Fruit fly (Drosophila melanogaster) whole organism, embryonic: Measurements from ENCODE around the gene meep.
A peak's percentile ranks its signal among the peaks of the same experiment; 100 is the strongest.

Experiments
- Abd-B ChIP-seq: fragments of 200-800 bp; sonication (Bioruptor generic); optimal IDR thresholded peaks from 2 replicates; lab custom pipeline; 2018; ENCODE audit warnings: missing biosample characterization, mild to moderate bottlenecking, missing genetic modification characterization, moderate library complexity
- Asciz ChIP-seq: fragments of 200-800 bp; sonication (Bioruptor generic); optimal IDR thresholded peaks from 2 replicates; lab custom pipeline; 2017; ENCODE audit warnings: missing biosample characterization, mild to moderate bottlenecking, missing genetic modification characterization, missing genetic modification reagents
- CG11560 ChIP-seq: fragments of 200-800 bp; sonication (Bioruptor generic); IDR thresholded peaks from 3 replicates; pipeline ENCODE4 v1.3.6; 2022; ENCODE audit warnings: missing biosample characterization, missing genetic modification characterization
- CG12769 ChIP-seq: fragments of 200-800 bp; sonication (Bioruptor generic); optimal IDR thresholded peaks from 2 replicates; lab custom pipeline; 2019; ENCODE audit warnings: missing biosample characterization, mild to moderate bottlenecking, missing genetic modification characterization, moderate library complexity
- CG1603 ChIP-seq: fragments of 200-800 bp; sonication (Bioruptor generic); optimal IDR thresholded peaks from 2 replicates; lab custom pipeline; 2019; ENCODE audit warnings: missing biosample characterization, mild to moderate bottlenecking, missing genetic modification characterization, moderate library complexity
- CG2889 ChIP-seq: fragments of 200-800 bp; sonication (Bioruptor generic); IDR thresholded peaks from 3 replicates; pipeline ENCODE4 v1.3.6; 2022; ENCODE audit warnings: missing biosample characterization, missing genetic modification characterization
- CG3065 ChIP-seq: fragments of 200-800 bp; sonication (Bioruptor generic); optimal IDR thresholded peaks from 2 replicates; lab custom pipeline; 2016; ENCODE audit warnings: missing biosample characterization, missing genetic modification characterization
- CG4282 ChIP-seq: fragments of 200-800 bp; sonication (Bioruptor generic); optimal IDR thresholded peaks from 2 replicates; lab custom pipeline; 2016; ENCODE audit warnings: missing biosample characterization, missing genetic modification characterization
- CG6254 ChIP-seq: fragments of 200-800 bp; sonication (Bioruptor generic); optimal IDR thresholded peaks from 3 replicates; lab custom pipeline; 2017; ENCODE audit warnings: mild to moderate bottlenecking, missing biosample characterization, missing genetic modification reagents, missing genetic modification characterization
- CG6654 ChIP-seq: fragments of 200-800 bp; sonication (Bioruptor generic); optimal IDR thresholded peaks from 2 replicates; lab custom pipeline; 2017; ENCODE audit warnings: missing biosample characterization, mild to moderate bottlenecking, missing genetic modification characterization
- CG6689 ChIP-seq: fragments of 200-800 bp; sonication (Bioruptor generic); IDR thresholded peaks from 2 replicates; pipeline ENCODE4 v1.3.6; 2022; ENCODE audit warnings: missing biosample characterization, missing genetic modification characterization
- CG7271 ChIP-seq: fragments of 200-800 bp; sonication (Bioruptor generic); optimal IDR thresholded peaks from 2 replicates; lab custom pipeline; 2018; ENCODE audit warnings: missing biosample characterization, mild to moderate bottlenecking, missing genetic modification characterization, moderate library complexity
- CG8388 ChIP-seq: fragments of 200-800 bp; sonication (Bioruptor generic); optimal IDR thresholded peaks from 2 replicates; lab custom pipeline; 2019; ENCODE audit warnings: missing biosample characterization, mild to moderate bottlenecking, missing genetic modification characterization, moderate library complexity
- CG8944 ChIP-seq: fragments of 200-800 bp; sonication (Bioruptor generic); optimal IDR thresholded peaks from 3 replicates; lab custom pipeline; 2016; ENCODE audit warnings: missing biosample characterization, missing genetic modification characterization
- Drgx ChIP-seq: fragments of 200-800 bp; sonication (Bioruptor generic); IDR thresholded peaks from 2 replicates; pipeline ENCODE4 v1.3.6; 2022; ENCODE audit warnings: missing biosample characterization, missing genetic modification characterization
- ERR ChIP-seq: fragments of 200-800 bp; sonication (Bioruptor generic); optimal IDR thresholded peaks from 2 replicates; lab custom pipeline; 2016; ENCODE audit warnings: missing biosample characterization, missing genetic modification characterization
- Mrtf ChIP-seq: fragments of 200-800 bp; sonication (Bioruptor generic); IDR thresholded peaks from 3 replicates; pipeline ENCODE4 v1.3.6; 2022; ENCODE audit warnings: missing biosample characterization, missing genetic modification characterization
- NC2α ChIP-seq: fragments of 200-800 bp; sonication (Bioruptor generic); optimal IDR thresholded peaks from 2 replicates; lab custom pipeline; 2016; ENCODE audit warnings: missing biosample characterization, missing genetic modification characterization
- PHDP ChIP-seq: fragments of 200-800 bp; sonication (Bioruptor generic); optimal IDR thresholded peaks from 3 replicates; lab custom pipeline; 2018; ENCODE audit warnings: missing biosample characterization, mild to moderate bottlenecking, missing genetic modification characterization, moderate library complexity
- Stat92E ChIP-seq, 3 experiments: fragments of >200 bp in 2 of 3; fragments of 200-800 bp in 1 of 3; sonication (Bioruptor generic) in 1 of 3; optimal IDR thresholded peaks; 2 replicates each; lab custom pipeline; 2017 to 2019; ENCODE audit warnings: missing biosample characterization in 3 of 3, missing genetic modification characterization in 3 of 3, mild to moderate bottlenecking in 1 of 3, moderate library complexity in 1 of 3
- cas ChIP-seq: fragments of 200-800 bp; sonication (Bioruptor generic); IDR thresholded peaks from 2 replicates; pipeline ENCODE4 v1.3.6; 2022; ENCODE audit warnings: missing biosample characterization, missing genetic modification characterization
- chinmo ChIP-seq: fragments of 200-800 bp; sonication (Bioruptor generic); IDR thresholded peaks from 4 replicates; pipeline ENCODE4 v1.3.6; 2022; ENCODE audit warnings: missing biosample characterization, missing genetic modification characterization; ENCODE audit not compliant: partially characterized antibody
- cwo ChIP-seq: fragments of 200-800 bp; sonication (Bioruptor generic); optimal IDR thresholded peaks from 3 replicates; lab custom pipeline; 2017; ENCODE audit warnings: missing biosample characterization, missing genetic modification characterization, mild to moderate bottlenecking, moderate library complexity, missing genetic modification reagents
- dmrt99B ChIP-seq: fragments of 200-800 bp; sonication (Bioruptor generic); optimal IDR thresholded peaks from 2 replicates; lab custom pipeline; 2018; ENCODE audit warnings: missing biosample characterization, mild to moderate bottlenecking, missing genetic modification characterization, moderate library complexity
- dysf ChIP-seq: fragments of 200-800 bp; sonication (Bioruptor generic); IDR thresholded peaks from 3 replicates; pipeline ENCODE4 v1.3.6; 2022; ENCODE audit warnings: missing biosample characterization, missing genetic modification characterization
- exex ChIP-seq: fragments of 200-800 bp; sonication (Bioruptor generic); optimal IDR thresholded peaks from 4 replicates; lab custom pipeline; 2018; ENCODE audit warnings: missing biosample characterization, mild to moderate bottlenecking, missing genetic modification characterization, moderate library complexity
- fu2 ChIP-seq: fragments of 200-800 bp; sonication (Bioruptor generic); optimal IDR thresholded peaks from 2 replicates; lab custom pipeline; 2016; ENCODE audit warnings: missing biosample characterization, missing genetic modification characterization
- gem ChIP-seq: fragments of 200-800 bp; sonication (Bioruptor generic); optimal IDR thresholded peaks from 2 replicates; lab custom pipeline; 2019; ENCODE audit warnings: missing biosample characterization, mild to moderate bottlenecking, missing genetic modification characterization, moderate library complexity
- ken ChIP-seq: fragments of 200-800 bp; sonication (Bioruptor generic); IDR thresholded peaks from 3 replicates; pipeline ENCODE4 v1.3.6; 2022; ENCODE audit warnings: missing biosample characterization, missing genetic modification characterization
- knrl ChIP-seq: fragments of 200-800 bp; sonication (Bioruptor generic); IDR thresholded peaks from 3 replicates; pipeline ENCODE4 v1.3.6; 2022; ENCODE audit warnings: missing biosample characterization, missing genetic modification characterization; ENCODE audit not compliant: partially characterized antibody
- lov ChIP-seq, 2 experiments: fragments of 200-800 bp in 1 of 2; fragments of >200 bp in 1 of 2; sonication (Bioruptor generic) in 1 of 2; IDR thresholded peaks in 1 of 2; optimal IDR thresholded peaks in 1 of 2; 2 replicates in 1 of 2; 3 replicates in 1 of 2; pipeline versions ENCODE4 v1.3.6 to Lab custom; 2017 to 2022; ENCODE audit warnings: missing biosample characterization in 1 of 2, missing genetic modification characterization in 1 of 2
- mld ChIP-seq: fragments of 200-800 bp; sonication (Bioruptor generic); IDR thresholded peaks from 3 replicates; pipeline ENCODE4 v1.3.6; 2022; ENCODE audit warnings: missing biosample characterization, missing genetic modification characterization; ENCODE audit not compliant: partially characterized antibody
- org-1 ChIP-seq: fragments of 200-800 bp; sonication (Bioruptor generic); optimal IDR thresholded peaks from 2 replicates; lab custom pipeline; 2017; ENCODE audit warnings: missing biosample characterization, missing genetic modification characterization
- peb ChIP-seq: fragments of 200-800 bp; sonication (Bioruptor generic); IDR thresholded peaks from 2 replicates; pipeline ENCODE4 v1.3.6; 2022; ENCODE audit warnings: missing biosample characterization, missing genetic modification characterization
- pnt ChIP-seq: fragments of 200-800 bp; sonication (Bioruptor generic); optimal IDR thresholded peaks from 3 replicates; lab custom pipeline; 2016; ENCODE audit warnings: missing biosample characterization, missing genetic modification characterization
- prd ChIP-seq, 3 experiments: fragments of >200 bp in 2 of 3; fragments of 200-800 bp in 1 of 3; sonication (Bioruptor generic) in 1 of 3; optimal IDR thresholded peaks in 2 of 3; IDR thresholded peaks in 1 of 3; 2 replicates in 2 of 3; 3 replicates in 1 of 3; pipeline versions ENCODE4 v1.3.6 to Lab custom; 2017 to 2022; ENCODE audit warnings: missing biosample characterization in 1 of 3, missing genetic modification characterization in 1 of 3
- rib ChIP-seq: fragments of 200-800 bp; sonication (Bioruptor generic); IDR thresholded peaks from 2 replicates; pipeline ENCODE4 v1.3.6; 2022; ENCODE audit warnings: missing biosample characterization, missing genetic modification characterization
- sob ChIP-seq: fragments of 200-800 bp; sonication (Bioruptor generic); IDR thresholded peaks from 2 replicates; pipeline ENCODE4 v1.3.6; 2022; ENCODE audit warnings: missing biosample characterization, missing genetic modification characterization
- sr ChIP-seq: fragments of 200-800 bp; sonication (Bioruptor generic); IDR thresholded peaks from 3 replicates; pipeline ENCODE4 v1.3.6; 2022; ENCODE audit warnings: missing biosample characterization, missing genetic modification characterization
- unpg ChIP-seq: fragments of 200-800 bp; sonication (Bioruptor generic); optimal IDR thresholded peaks from 3 replicates; lab custom pipeline; 2018; ENCODE audit warnings: missing biosample characterization, mild to moderate bottlenecking, missing genetic modification characterization, moderate library complexity
- wor ChIP-seq: fragments of 200-800 bp; sonication (Bioruptor generic); IDR thresholded peaks from 2 replicates; pipeline ENCODE4 v1.3.6; 2022; ENCODE audit warnings: missing biosample characterization, missing genetic modification characterization
- zf30C ChIP-seq: fragments of 200-800 bp; sonication (Bioruptor generic); optimal IDR thresholded peaks from 3 replicates; lab custom pipeline; 2018; ENCODE audit warnings: missing biosample characterization, mild to moderate bottlenecking, missing genetic modification characterization
- zfh1 ChIP-seq: fragments of 200-800 bp; sonication (Bioruptor generic); IDR thresholded peaks from 3 replicates; pipeline ENCODE4 v1.3.6; 2022; ENCODE audit warnings: missing biosample characterization, missing genetic modification characterization

Gene meep

DNA sequence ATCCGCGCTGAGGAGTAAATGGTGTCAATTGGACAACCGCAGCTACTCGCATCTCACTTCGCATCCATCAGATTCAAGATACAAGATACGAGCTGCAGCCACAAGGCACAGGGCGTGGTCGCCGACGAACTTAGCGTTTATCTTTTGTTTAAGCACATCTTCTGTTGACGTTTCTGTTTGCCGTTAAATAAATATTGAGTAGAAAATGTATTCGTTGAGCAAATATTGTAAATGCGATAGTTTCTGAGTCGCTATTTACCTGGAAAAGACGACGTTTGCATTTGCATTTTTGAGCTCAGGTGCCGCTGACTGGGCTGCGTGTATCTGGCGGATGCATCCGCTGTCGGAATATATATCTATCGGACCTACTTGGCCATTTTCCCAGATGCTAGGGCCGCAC is 36.6 kb downstream of the meep start (continued):
- TF ChIP-seq ERR (GFP tag; lab: Kevin White, UChicago) (no peak), sr (GFP tag; lab: Robert Waterston, UW) (peak; percentile 69), Drgx (GFP tag; lab: Robert Waterston, UW) (no peak), dmrt99B (tag; lab: Kevin White, UChicago) (peak; percentile 53), CG2889 (GFP tag; lab: Robert Waterston, UW) (no peak), Asciz (GFP tag; lab: Kevin White, UChicago) (peak; percentile 90), zfh1 (GFP tag; lab: Robert Waterston, UW) (peak; percentile 88)

DNA sequence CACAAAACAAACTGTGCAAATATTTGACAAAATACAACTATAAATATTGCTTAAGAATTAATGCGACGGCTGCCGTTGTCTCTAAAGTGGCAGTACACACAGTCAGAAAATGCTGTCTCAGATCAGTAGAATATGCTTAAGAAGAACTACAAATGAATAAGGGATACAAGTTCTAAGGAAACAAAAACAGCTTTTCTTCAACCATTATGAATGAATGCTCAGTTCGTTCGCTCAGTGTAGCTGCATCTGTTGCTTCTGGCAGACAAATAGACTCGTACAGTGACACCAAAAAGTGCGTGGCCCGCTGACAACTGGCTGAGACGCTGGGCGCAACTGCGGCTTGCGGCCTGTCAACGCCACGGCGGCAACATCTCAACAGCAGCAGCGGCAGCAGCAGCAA is 37.0 kb downstream of the meep start:
- TF ChIP-seq dysf (0 out of 3 replicates have a peak, but pooled peaks have one; percentile 30), cwo (GFP tag; lab: Kevin White, UChicago) (no peak), ken (0 out of 3 replicates have a peak, but pooled peaks have one; percentile 30), CG12769 (tag; lab: Kevin White, UChicago) (no peak), NC2α (GFP tag; lab: Kevin White, UChicago) (no peak), Drgx (GFP tag; lab: Robert Waterston, UW) (peak; percentile 52), CG4282 (GFP tag; lab: Kevin White, UChicago) (no peak), Mrtf (GFP tag; lab: Robert Waterston, UW) (0 out of 3 replicates have a peak, but pooled peaks have one; percentile 6), rib (GFP tag; lab: Robert Waterston, UW) (no peak), gem (tag; lab: Kevin White, UChicago) (peak; percentile 21), CG7271 (tag; lab: Kevin White, UChicago) (no peak), zf30C (GFP tag; lab: Kevin White, UChicago) (peak; percentile 71), exex (tag; lab: Kevin White, UChicago) (no peak), CG1603 (tag; lab: Kevin White, UChicago) (peak; percentile 21), PHDP (no peak), CG8388 (peak; percentile 92), org-1 (GFP tag; lab: Kevin White, UChicago) (no peak), pnt (GFP tag; lab: Kevin White, UChicago) (peak; percentile 20), unpg (GFP tag; lab: Kevin White, UChicago) (peak; percentile 0), lov (optimal IDR thresholded peaks at IDR 0.05; lab: Kevin White, UChicago) (no peak), lov (GFP tag; IDR thresholded peaks at IDR 0.05; lab: Robert Waterston, UW) (no peak), peb (GFP tag; lab: Robert Waterston, UW) (no peak), prd (optimal IDR thresholded peaks at IDR 0.05; lab: Kevin White, UChicago) (no peak), prd (GFP tag; IDR thresholded peaks at IDR 0.05; lab: Robert Waterston, UW) (peak; percentile 10; the same call in 1 of the 3 replicates), wor (no peak), knrl (GFP tag; lab: Robert Waterston, UW) (0 out of 3 replicates have a peak, but pooled peaks have one; percentile 13)

DNA sequence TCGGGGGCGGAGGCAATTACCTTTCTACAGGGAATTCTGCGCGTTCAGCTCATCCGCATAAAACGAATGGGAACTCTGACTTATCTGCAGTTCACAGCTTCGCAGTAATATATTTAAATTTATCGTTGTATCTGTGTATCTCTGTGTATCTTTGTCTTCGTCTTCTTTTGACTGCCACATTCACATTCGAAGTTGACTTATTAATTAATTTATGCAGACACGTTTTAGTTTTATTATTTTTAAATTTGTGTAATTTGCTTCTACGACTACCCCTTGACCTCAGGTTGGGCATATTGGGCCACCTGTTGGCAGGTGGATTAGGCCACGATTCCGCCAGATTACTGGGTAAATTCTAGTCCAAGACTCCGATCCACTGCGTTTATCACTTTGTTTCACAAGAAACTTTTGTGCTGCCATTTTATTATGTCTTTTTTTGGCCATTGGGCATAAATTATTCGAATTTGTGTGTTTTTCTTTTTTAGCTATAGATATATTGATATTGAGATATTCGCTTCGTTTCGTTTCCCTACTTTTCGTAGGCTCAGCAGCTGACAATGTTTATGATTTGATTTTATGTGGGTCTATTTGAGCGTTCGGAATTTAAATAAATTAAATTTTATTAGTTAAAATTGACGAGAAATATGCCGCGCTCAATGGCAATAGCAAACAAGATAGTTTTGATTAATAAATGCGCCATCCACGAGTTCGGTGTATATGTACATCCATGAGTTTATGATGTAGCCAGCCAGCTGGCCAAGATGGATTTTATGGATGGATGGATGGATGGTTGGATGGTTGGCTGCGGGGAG is 50.1 kb downstream of the meep start:
- TF ChIP-seq CG8944, result no peak
- no peak for TF ChIP-seq cas (GFP tag; lab: Robert Waterston, UW)
- no peak for TF ChIP-seq Stat92E (GFP tag; optimal IDR thresholded peaks at IDR 0.05; lab: Kevin White, UChicago)
- TF ChIP-seq dmrt99B (tag; lab: Kevin White, UChicago), result no peak
- no peak for TF ChIP-seq mld (GFP tag; lab: Robert Waterston, UW)
- 0 out of 4 replicates have a peak, but pooled peaks have one; percentile 70 for TF ChIP-seq chinmo (GFP tag; lab: Robert Waterston, UW)
- TF ChIP-seq CG6254 (GFP tag; lab: Kevin White, UChicago), result no peak
- peak; percentile 24 for TF ChIP-seq gem (tag; lab: Kevin White, UChicago)
- no peak for TF ChIP-seq CG3065 (GFP tag; lab: Kevin White, UChicago)
- TF ChIP-seq CG6654 (GFP tag; lab: Kevin White, UChicago), result no peak
- TF ChIP-seq CG11560 (tag; lab: Robert Waterston, UW), result no peak
- TF ChIP-seq Abd-B (GFP tag; lab: Kevin White, UChicago), result peak; percentile 23
- TF ChIP-seq lov (optimal IDR thresholded peaks at IDR 0.05; lab: Kevin White, UChicago), result no peak
- 0 out of 3 replicates have a peak, but pooled peaks have one; percentile 57 for TF ChIP-seq lov (GFP tag; IDR thresholded peaks at IDR 0.05; lab: Robert Waterston, UW)
- TF ChIP-seq fu2 (GFP tag; lab: Kevin White, UChicago), result no peak
- peak; percentile 34; the same call in 1 of the 2 replicates for TF ChIP-seq sob (GFP tag; lab: Robert Waterston, UW)
- TF ChIP-seq CG6689 (GFP tag; lab: Robert Waterston, UW), result 0 out of 2 replicates have a peak, but pooled peaks have one; percentile 9
- TF ChIP-seq CG1603 (tag; lab: Kevin White, UChicago), result peak; percentile 2
- TF ChIP-seq PHDP, result no peak
